Fruit fly (Drosophila melanogaster): ENCODE measurements around the gene CG17359.

CG17359 gene

DNA sequence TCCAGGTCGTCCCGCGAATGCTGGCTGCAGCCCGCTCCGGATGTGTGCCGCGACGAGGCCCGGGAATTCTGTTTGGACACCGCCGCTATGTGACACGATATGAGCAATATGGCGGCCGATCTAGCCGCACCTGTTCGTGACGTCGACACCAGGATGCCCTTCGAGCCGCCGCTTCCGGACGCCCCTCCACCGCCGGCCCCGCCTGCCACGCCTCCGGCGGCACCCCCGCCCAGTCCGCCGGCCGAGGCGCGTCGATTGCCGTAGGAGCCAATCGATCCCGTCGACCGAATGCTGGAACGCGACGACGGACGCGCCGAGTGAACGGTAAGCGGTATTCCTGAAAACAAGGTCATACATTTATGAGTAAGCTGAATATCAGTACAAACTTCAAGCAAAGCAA lies 16.5 kb downstream of the CG17359 start:
- TF ChIP-seq Hr83 (GFP tag; optimal IDR thresholded peaks at IDR 0.05; ENCODE audit: poor library complexity, severe bottlenecking) (no peak), Dfd (GFP tag; optimal IDR thresholded peaks at IDR 0.05) (peak; percentile 99), brk (GFP tag; optimal IDR thresholded peaks at IDR 0.05) (no peak), sv (GFP tag; optimal IDR thresholded peaks at IDR 0.05) (no peak)

DNA sequence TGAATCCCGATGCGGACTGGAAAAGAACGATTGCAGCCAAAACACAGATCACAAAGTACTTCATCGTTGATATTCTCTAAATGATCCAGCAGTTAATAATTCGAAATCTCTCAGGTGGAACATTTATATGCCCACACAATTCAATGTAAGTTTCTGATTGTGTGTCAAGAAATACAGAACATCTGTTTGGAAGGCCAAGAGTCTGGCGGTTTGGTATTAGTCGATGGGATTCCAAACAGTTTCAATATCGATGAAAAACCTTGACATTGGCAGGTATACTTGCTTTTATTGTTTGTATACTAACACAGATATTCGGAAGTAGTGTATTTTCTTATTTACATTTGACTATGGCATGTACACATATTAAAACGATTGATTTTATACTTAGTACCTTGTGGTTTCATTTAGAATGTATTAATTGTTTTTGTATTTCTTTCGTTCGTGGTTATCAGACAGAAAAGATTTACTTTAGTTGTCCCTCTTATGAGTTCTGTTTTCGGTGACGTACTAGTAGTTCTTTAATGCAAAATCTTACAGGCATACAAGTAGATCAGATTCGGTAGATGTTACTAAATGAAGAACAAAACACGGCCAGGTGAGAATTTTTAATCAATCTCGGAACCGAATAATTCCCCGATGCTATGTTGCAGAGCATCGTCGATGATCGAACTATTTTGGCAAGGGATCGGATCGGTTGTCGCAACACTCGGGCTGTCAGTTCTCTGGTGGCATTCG lies 25.5 kb downstream of the CG17359 start, which contains the start of the genes CG13738 and Hsc70-1:
Gene CG13738 (minus strand): TSS at position 101 of the 735 bp plus-strand sequence.
Gene Hsc70-1 (plus strand): TSS at position 685 of the 735 bp plus-strand sequence.
- TF ChIP-seq foxo (GFP tag; optimal IDR thresholded peaks at IDR 0.05) (no peak), psq (GFP tag; optimal IDR thresholded peaks at IDR 0.05) (no peak), sage (GFP tag; optimal IDR thresholded peaks at IDR 0.05) (no peak), dl (GFP tag; optimal IDR thresholded peaks at IDR 0.05; ENCODE audit: insufficient read depth in 1 of 2, partially characterized antibody in 2 of 2) (no peak), usp (GFP tag; optimal IDR thresholded peaks at IDR 0.05) (no peak), pan (optimal IDR thresholded peaks at IDR 0.05) (no peak), Mio (GFP tag; optimal IDR thresholded peaks at IDR 0.05) (no peak), Abd-B (GFP tag; optimal IDR thresholded peaks at IDR 0.05) (no peak), dsf (GFP tag; optimal IDR thresholded peaks at IDR 0.05; ENCODE audit: borderline replicate concordance) (no peak), lola (GFP tag; optimal IDR thresholded peaks at IDR 0.05) (no peak)

DNA sequence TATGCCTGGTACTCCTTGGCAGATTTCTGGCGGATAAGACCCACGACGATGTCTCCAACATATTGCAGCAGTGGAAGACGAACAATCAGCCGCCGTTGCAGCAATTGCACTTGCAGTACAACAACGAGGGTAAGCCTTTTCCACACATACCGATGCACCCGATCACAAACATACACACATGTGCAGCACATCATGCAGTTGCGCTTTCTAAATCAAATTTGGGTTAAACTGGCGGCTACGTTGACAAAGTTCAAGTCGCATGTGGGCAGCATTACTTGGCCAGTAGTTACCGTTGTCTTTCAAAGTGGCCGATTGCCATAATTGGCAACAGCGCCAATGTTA lies 33.6 kb downstream of the CG17359 start:
- TF ChIP-seq br (GFP tag; optimal IDR thresholded peaks at IDR 0.05) (no peak), h (GFP tag; optimal IDR thresholded peaks at IDR 0.05) (no peak), lola (GFP tag; optimal IDR thresholded peaks at IDR 0.05) (no peak), Jra (GFP tag; optimal IDR thresholded peaks at IDR 0.05) (no peak), HLH106 (tag; optimal IDR thresholded peaks at IDR 0.05) (no peak), dl (GFP tag; optimal IDR thresholded peaks at IDR 0.05; ENCODE audit: insufficient read depth in 1 of 2, partially characterized antibody in 2 of 2) (no peak), rgr (GFP tag; optimal IDR thresholded peaks at IDR 0.05) (no peak), dmrt93B (GFP tag; optimal IDR thresholded peaks at IDR 0.05) (no peak), Vsx2 (GFP tag; optimal IDR thresholded peaks at IDR 0.05; ENCODE audit: partially characterized antibody) (no peak), psq (GFP tag; optimal IDR thresholded peaks at IDR 0.05) (no peak), Myc (optimal IDR thresholded peaks at IDR 0.05) (no peak), Dif (GFP tag; optimal IDR thresholded peaks at IDR 0.05; ENCODE audit: partially characterized antibody) (no peak), sv (GFP tag; optimal IDR thresholded peaks at IDR 0.05) (no peak)

DNA sequence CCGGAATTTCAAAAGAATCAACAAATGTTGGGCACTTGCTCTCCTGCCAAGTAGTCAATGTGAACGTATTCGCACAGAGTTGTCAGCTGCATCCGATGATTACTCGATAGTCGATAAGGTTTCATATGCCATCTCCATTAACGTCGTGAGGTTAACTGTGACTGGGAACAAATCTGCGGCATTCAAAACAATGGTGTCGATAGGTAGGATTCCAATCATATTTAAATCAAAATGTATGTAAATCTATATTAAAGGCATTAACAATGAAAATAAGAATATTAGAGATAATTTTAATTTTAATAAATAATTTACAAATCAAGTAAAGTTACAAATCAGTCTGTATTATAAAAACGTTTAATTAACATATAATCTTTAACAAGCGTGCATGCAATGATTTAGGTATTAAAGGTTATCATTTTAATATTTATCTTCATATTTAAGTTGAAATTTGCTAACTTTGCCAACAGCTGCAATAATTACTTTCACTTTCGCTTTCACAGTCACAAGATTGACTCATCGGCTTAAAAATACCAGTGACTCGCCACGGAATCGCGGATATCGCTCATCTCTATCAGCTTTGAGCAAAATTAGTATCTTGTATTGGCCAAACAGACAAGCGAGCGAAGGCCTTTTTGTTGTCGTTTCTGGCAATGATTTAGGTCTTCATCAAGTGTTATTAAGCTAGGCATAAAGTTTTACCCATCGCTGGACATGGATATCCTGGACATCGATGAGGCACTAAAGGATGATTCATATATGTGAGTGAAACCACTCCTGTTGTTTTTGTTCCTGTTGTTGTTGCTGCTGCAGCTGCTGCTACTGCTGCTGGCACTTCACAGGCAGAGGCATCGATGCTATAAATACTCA lies 34.2 kb downstream of the CG17359 start, which contains the start of the genes Meics, Nxf3 and ssp2:
Gene Meics (minus strand): TSS at position 68 of the 867 bp plus-strand sequence.
Gene Nxf3 (plus strand): TSS at position 569 of the 867 bp plus-strand sequence.
Gene ssp2 (plus strand): TSS at position 569 of the 867 bp plus-strand sequence.
- TF ChIP-seq N (GFP tag; optimal IDR thresholded peaks at IDR 0.05) = no peak
- TF ChIP-seq dl (GFP tag; optimal IDR thresholded peaks at IDR 0.05; ENCODE audit: insufficient read depth in 1 of 2, partially characterized antibody in 2 of 2) = no peak
- no peak for TF ChIP-seq CrebA (GFP tag; optimal IDR thresholded peaks at IDR 0.05; ENCODE audit: borderline replicate concordance)
- peak; percentile 20 for TF ChIP-seq ey (GFP tag; optimal IDR thresholded peaks at IDR 0.05)
- TF ChIP-seq psq (GFP tag; optimal IDR thresholded peaks at IDR 0.05) = no peak
- no peak for TF ChIP-seq Rel (GFP tag; optimal IDR thresholded peaks at IDR 0.05)
- no peak for TF ChIP-seq Rel (tag; optimal IDR thresholded peaks at IDR 0.05)
- TF ChIP-seq dsf (GFP tag; optimal IDR thresholded peaks at IDR 0.05; ENCODE audit: borderline replicate concordance) = no peak
- no peak for TF ChIP-seq usp (GFP tag; optimal IDR thresholded peaks at IDR 0.05)
- TF ChIP-seq Hr78 (GFP tag; optimal IDR thresholded peaks at IDR 0.05) = no peak
- no peak for TF ChIP-seq Sp1 (GFP tag; optimal IDR thresholded peaks at IDR 0.05)
- no peak for TF ChIP-seq lola (GFP tag; optimal IDR thresholded peaks at IDR 0.05)
- TF ChIP-seq GATAd (GFP tag; optimal IDR thresholded peaks at IDR 0.05) = no peak
- peak; percentile 91 for TF ChIP-seq Hr83 (GFP tag; optimal IDR thresholded peaks at IDR 0.05; ENCODE audit: poor library complexity, severe bottlenecking)
- no peak for TF ChIP-seq br (GFP tag; optimal IDR thresholded peaks at IDR 0.05)
- TF ChIP-seq Dfd (GFP tag; optimal IDR thresholded peaks at IDR 0.05) = no peak
- TF ChIP-seq Mio (GFP tag; optimal IDR thresholded peaks at IDR 0.05) = no peak
- TF ChIP-seq jim (GFP tag; optimal IDR thresholded peaks at IDR 0.05) = peak; percentile 69
- peak; percentile 35 for TF ChIP-seq woc (GFP tag; optimal IDR thresholded peaks at IDR 0.05)
- no peak for TF ChIP-seq CG9705 (GFP tag; optimal IDR thresholded peaks at IDR 0.05)
- no peak for TF ChIP-seq OdsH (GFP tag; optimal IDR thresholded peaks at IDR 0.05)
- TF ChIP-seq Abd-B (GFP tag; optimal IDR thresholded peaks at IDR 0.05) = no peak
- peak; percentile 14 for TF ChIP-seq dmrt93B (GFP tag; optimal IDR thresholded peaks at IDR 0.05)
- TF ChIP-seq pan (optimal IDR thresholded peaks at IDR 0.05) = no peak
- no peak for TF ChIP-seq HLH106 (tag; optimal IDR thresholded peaks at IDR 0.05)
- TF ChIP-seq fru (GFP tag; optimal IDR thresholded peaks at IDR 0.05) = no peak
- no peak for TF ChIP-seq Vsx2 (GFP tag; optimal IDR thresholded peaks at IDR 0.05; ENCODE audit: partially characterized antibody)
- no peak for TF ChIP-seq tai (GFP tag; optimal IDR thresholded peaks at IDR 0.05)
- TF ChIP-seq foxo (GFP tag; optimal IDR thresholded peaks at IDR 0.05) = no peak
- TF ChIP-seq Hnf4 (GFP tag; optimal IDR thresholded peaks at IDR 0.05) = no peak
- TF ChIP-seq CG32264 (GFP tag; optimal IDR thresholded peaks at IDR 0.05) = no peak
- peak; percentile 21 for TF ChIP-seq Myc (optimal IDR thresholded peaks at IDR 0.05)
- no peak for TF ChIP-seq Dif (GFP tag; optimal IDR thresholded peaks at IDR 0.05; ENCODE audit: partially characterized antibody)
- TF ChIP-seq rgr (GFP tag; optimal IDR thresholded peaks at IDR 0.05) = no peak
